Worm (Caenorhabditis elegans) whole organism, late embryonic: Measurements from ENCODE around the gene F22B5.10.

Experiments
- T23F11.4 ChIP-seq: fragments of 200-800 bp; sonication (Bioruptor generic); optimal IDR thresholded peaks from 2 replicates; lab custom pipeline; 2018; ENCODE audit warnings: mild to moderate bottlenecking, missing genetic modification characterization, missing compliant biosample characterization
- ama-1 ChIP-seq: fragments of 150-350 bp; optimal IDR thresholded peaks from 2 replicates; lab custom pipeline; 2014
- ceh-14 ChIP-seq: sonication (generic microtip); optimal IDR thresholded peaks from 2 replicates; lab custom pipeline; 2016; ENCODE audit warnings: missing genotype, missing genetic modification characterization, missing compliant biosample characterization
- ceh-18 ChIP-seq: sonication (generic microtip); optimal IDR thresholded peaks from 2 replicates; lab custom pipeline; 2016; ENCODE audit warnings: missing genetic modification characterization, missing compliant biosample characterization
- ceh-2 ChIP-seq: sonication (generic microtip); optimal IDR thresholded peaks from 2 replicates; lab custom pipeline; 2016; ENCODE audit warnings: missing genotype, missing genetic modification characterization, missing compliant biosample characterization
- ceh-22 ChIP-seq: sonication (generic microtip); optimal IDR thresholded peaks from 2 replicates; lab custom pipeline; 2017; ENCODE audit warnings: missing biosample characterization, missing genetic modification characterization
- ceh-34 ChIP-seq: sonication (generic microtip); optimal IDR thresholded peaks from 2 replicates; lab custom pipeline; 2016; ENCODE audit warnings: mild to moderate bottlenecking, missing genetic modification characterization, missing compliant biosample characterization
- ceh-45 ChIP-seq: fragments of 200-800 bp; sonication (Bioruptor generic); IDR thresholded peaks from 2 replicates; pipeline ENCODE4 v1.3.6; 2022; ENCODE audit warnings: missing genetic modification reagents, missing genetic modification characterization, missing compliant biosample characterization
- ceh-48 ChIP-seq: sonication (generic microtip); optimal IDR thresholded peaks from 2 replicates; lab custom pipeline; 2016; ENCODE audit warnings: missing genetic modification characterization, inconsistent platforms, missing compliant biosample characterization
- ceh-6 ChIP-seq: fragments of 200-800 bp; sonication (Bioruptor generic); optimal IDR thresholded peaks from 2 replicates; lab custom pipeline; 2018; ENCODE audit warnings: mild to moderate bottlenecking, missing genetic modification characterization, missing compliant biosample characterization
- ceh-9 ChIP-seq: sonication (generic microtip); optimal IDR thresholded peaks from 2 replicates; lab custom pipeline; 2016; ENCODE audit warnings: mild to moderate bottlenecking, missing genetic modification characterization, inconsistent platforms, missing compliant biosample characterization
- dve-1 ChIP-seq: sonication (generic microtip); optimal IDR thresholded peaks from 2 replicates; lab custom pipeline; 2017; ENCODE audit warnings: antibody characterized with exemption, mild to moderate bottlenecking, missing genetic modification characterization, missing compliant biosample characterization
- elt-2 ChIP-seq: sonication (generic microtip); optimal IDR thresholded peaks from 2 replicates; lab custom pipeline; 2016; ENCODE audit warnings: missing genetic modification reagents, missing genetic modification characterization, missing compliant biosample characterization
- elt-4 ChIP-seq: sonication (generic microtip); optimal IDR thresholded peaks from 2 replicates; lab custom pipeline; 2016; ENCODE audit warnings: missing genetic modification characterization, missing compliant biosample characterization
- fax-1 ChIP-seq: sonication (generic microtip); optimal IDR thresholded peaks from 2 replicates; lab custom pipeline; 2016; ENCODE audit warnings: missing genotype, missing genetic modification characterization, missing compliant biosample characterization
- fkh-10 ChIP-seq: fragments of 150-350 bp; optimal IDR thresholded peaks from 2 replicates; lab custom pipeline; 2014; ENCODE audit warnings: missing biosample characterization, missing genetic modification reagents, missing genetic modification characterization
- gmeb-2 ChIP-seq: sonication (generic microtip); optimal IDR thresholded peaks from 2 replicates; lab custom pipeline; 2016; ENCODE audit warnings: missing genetic modification characterization, inconsistent platforms, missing compliant biosample characterization
- hlh-15 ChIP-seq: sonication (generic microtip); optimal IDR thresholded peaks from 2 replicates; lab custom pipeline; 2016; ENCODE audit warnings: missing genetic modification characterization, missing compliant biosample characterization
- hlh-30 ChIP-seq: sonication (generic microtip); optimal IDR thresholded peaks from 2 replicates; lab custom pipeline; 2017; ENCODE audit warnings: antibody characterized with exemption, missing genetic modification characterization, missing compliant biosample characterization; ENCODE audit not compliant: insufficient read depth
- lim-6 ChIP-seq: sonication (generic microtip); optimal IDR thresholded peaks from 2 replicates; lab custom pipeline; 2016; ENCODE audit warnings: missing genetic modification characterization, missing compliant biosample characterization
- nfya-1 ChIP-seq: sonication (generic microtip); optimal IDR thresholded peaks from 2 replicates; lab custom pipeline; 2017; ENCODE audit warnings: missing genetic modification characterization, mild to moderate bottlenecking, missing compliant biosample characterization, antibody characterized with exemption, moderate library complexity
- nhr-11 ChIP-seq: fragments of 150-350 bp; optimal IDR thresholded peaks from 2 replicates; lab custom pipeline; 2014; ENCODE audit warnings: missing biosample characterization, missing genetic modification characterization
- npax-4 ChIP-seq: sonication (generic microtip); optimal IDR thresholded peaks from 2 replicates; lab custom pipeline; 2016; ENCODE audit warnings: missing genetic modification characterization, missing compliant biosample characterization
- pag-3 ChIP-seq: sonication (generic microtip); optimal IDR thresholded peaks from 2 replicates; lab custom pipeline; 2016; ENCODE audit warnings: missing compliant biosample characterization, missing genetic modification characterization, borderline replicate concordance
- pax-1 ChIP-seq: fragments of 150-350 bp; optimal IDR thresholded peaks from 2 replicates; lab custom pipeline; 2014; ENCODE audit warnings: missing biosample characterization, missing genetic modification characterization
- pha-2 ChIP-seq: sonication (generic microtip); optimal IDR thresholded peaks from 2 replicates; lab custom pipeline; 2017; ENCODE audit warnings: mild to moderate bottlenecking, missing genetic modification characterization, missing compliant biosample characterization
- pha-4 ChIP-seq: fragments of 150-350 bp; optimal IDR thresholded peaks from 2 replicates; lab custom pipeline; 2018; ENCODE audit warnings: missing biosample characterization, missing genetic modification reagents, missing genetic modification characterization
- pqm-1 ChIP-seq: sonication (generic microtip); optimal IDR thresholded peaks from 2 replicates; lab custom pipeline; 2016; ENCODE audit warnings: missing genetic modification characterization, missing compliant biosample characterization
- pros-1 ChIP-seq: fragments of 150-350 bp; optimal IDR thresholded peaks from 2 replicates; lab custom pipeline; 2014; ENCODE audit warnings: missing biosample characterization, missing genetic modification reagents, missing genetic modification characterization
- rnt-1 ChIP-seq: sonication (generic microtip); optimal IDR thresholded peaks from 2 replicates; lab custom pipeline; 2016; ENCODE audit warnings: missing genetic modification characterization, missing compliant biosample characterization
- sox-4 ChIP-seq: sonication (generic microtip); optimal IDR thresholded peaks from 2 replicates; lab custom pipeline; 2017; ENCODE audit warnings: mild to moderate bottlenecking, missing genetic modification characterization, inconsistent platforms, missing compliant biosample characterization
- syd-9 ChIP-seq: sonication (generic microtip); optimal IDR thresholded peaks from 2 replicates; lab custom pipeline; 2016; ENCODE audit warnings: mild to moderate bottlenecking, missing genetic modification characterization, moderate library complexity, missing compliant biosample characterization
- tbx-2 ChIP-seq: sonication (generic microtip); optimal IDR thresholded peaks from 2 replicates; lab custom pipeline; 2016; ENCODE audit warnings: missing genetic modification characterization, missing compliant biosample characterization
- tbx-7 ChIP-seq: sonication (generic microtip); optimal IDR thresholded peaks from 2 replicates; lab custom pipeline; 2016; ENCODE audit warnings: missing genotype, missing genetic modification characterization, missing compliant biosample characterization
- unc-3 ChIP-seq, 2 experiments: fragments of 200-800 bp in 1 of 2; sonication (Bioruptor generic) in 1 of 2; sonication (generic microtip) in 1 of 2; conservative IDR thresholded peaks in 1 of 2; optimal IDR thresholded peaks in 1 of 2; 2 replicates each; pipeline versions ENCODE4 v1.3.6 to Lab custom; 2016 to 2022; ENCODE audit warnings: missing compliant biosample characterization in 2 of 2, missing genetic modification characterization in 2 of 2, missing genetic modification reagents in 1 of 2
- unc-42 ChIP-seq: sonication (generic microtip); optimal IDR thresholded peaks from 2 replicates; lab custom pipeline; 2016; ENCODE audit warnings: missing genotype, missing genetic modification characterization, missing compliant biosample characterization
- unc-55 ChIP-seq: sonication (generic microtip); optimal IDR thresholded peaks from 2 replicates; lab custom pipeline; 2017; ENCODE audit warnings: missing biosample characterization, missing genetic modification reagents, missing genetic modification characterization

The F22B5.10 gene

ce11 chrII:8483124-8483792 lies 16.3 kb downstream of the F22B5.10 start:
- TF ChIP-seq ceh-9 (tag; lab: Kevin White, UChicago), result no peak
- no peak for TF ChIP-seq unc-55 (GFP tag; lab: Kevin White, UChicago)
- no peak for TF ChIP-seq ceh-34 (tag; lab: Kevin White, UChicago)
- no peak for TF ChIP-seq ceh-18 (tag; lab: Kevin White, UChicago)
- TF ChIP-seq pha-2 (tag; lab: Kevin White, UChicago), result no peak
- peak; percentile 4 for TF ChIP-seq dve-1
- TF ChIP-seq nfya-1 (tag; lab: Kevin White, UChicago), result peak; percentile 0
- no peak for TF ChIP-seq ceh-6 (GFP tag; lab: Kevin White, UChicago)
- peak; percentile 31 for TF ChIP-seq unc-42 (tag; lab: Kevin White, UChicago)
- TF ChIP-seq lim-6, result no peak

DNA sequence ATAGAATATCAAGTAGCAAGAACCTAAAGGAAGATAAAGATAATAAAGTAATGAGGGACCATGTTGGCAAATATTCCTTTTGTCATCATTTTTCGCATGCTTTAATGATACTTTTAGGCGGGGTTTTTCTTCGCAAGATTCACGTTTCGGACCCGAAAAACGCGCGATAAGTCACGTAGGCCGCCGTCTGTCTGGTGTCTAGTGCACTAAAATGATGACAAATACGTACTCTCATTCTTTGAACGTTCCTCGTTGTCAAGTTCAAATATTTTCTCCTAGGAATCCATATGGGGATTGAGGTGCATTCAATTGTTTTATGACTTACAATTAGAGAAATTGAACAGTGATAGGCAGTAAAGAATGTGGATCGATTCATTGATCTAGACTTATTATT lies 16.8 kb downstream of the F22B5.10 start, which contains the start of gene taap-1:
taap-1 (minus strand) TSS at position 79 of the 394 bp plus-strand sequence.
- TF ChIP-seq ama-1 (lab: Kevin White, UChicago) (no peak), hlh-15 (tag; lab: Kevin White, UChicago) (no peak), unc-55 (GFP tag; lab: Kevin White, UChicago) (peak; percentile 11)

DNA sequence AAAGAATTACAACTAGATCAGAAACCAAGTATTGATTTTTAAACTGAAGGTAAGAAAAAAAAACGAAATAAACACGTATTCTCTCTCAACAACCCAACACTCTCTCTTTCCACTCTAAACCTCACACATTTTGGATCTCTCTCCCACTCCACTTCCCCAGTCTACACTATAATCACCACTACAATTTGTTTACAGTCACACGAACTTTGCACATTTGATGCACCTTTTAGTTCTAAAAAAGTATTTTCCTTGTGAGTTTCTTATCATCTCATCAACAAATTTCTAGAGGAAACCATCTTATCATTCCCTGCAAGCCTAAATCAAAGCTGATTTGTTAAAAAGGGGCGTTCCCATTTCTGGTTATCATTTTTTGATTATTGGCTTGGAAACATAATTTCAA lies 17.6 kb downstream of the F22B5.10 start:
- TF ChIP-seq npax-4 (tag; lab: Kevin White, UChicago) (no peak), lim-6 (no peak), unc-3 (GFP tag; conservative IDR thresholded peaks at IDR 0.05; lab: Robert Waterston, UW) (no peak), unc-3 (tag; optimal IDR thresholded peaks at IDR 0.05; lab: Kevin White, UChicago) (no peak), elt-2 (tag; lab: Kevin White, UChicago) (peak; percentile 40), fax-1 (tag; lab: Kevin White, UChicago) (no peak), dve-1 (peak; percentile 38), rnt-1 (tag; lab: Kevin White, UChicago) (no peak)

DNA sequence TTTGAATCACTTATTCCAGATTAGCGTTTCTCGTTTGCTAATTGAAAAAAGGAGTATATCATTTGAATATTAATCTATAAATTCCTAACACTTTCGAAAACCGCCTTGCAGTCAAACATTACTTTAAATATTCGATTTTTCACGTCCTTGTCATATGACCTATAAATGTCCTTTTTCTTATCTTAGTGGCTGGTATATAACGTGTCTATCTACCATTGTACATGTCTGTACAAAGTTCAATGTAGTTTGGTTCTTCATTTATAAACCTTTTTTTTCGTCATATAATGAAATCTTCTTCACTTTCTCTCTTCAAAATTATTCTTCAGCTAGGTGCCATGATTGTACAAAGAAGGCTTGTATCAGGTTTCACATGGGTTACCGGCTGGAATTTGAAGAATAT lies 18.6 kb downstream of the F22B5.10 start, which contains the start of gene gbh-2:
gbh-2 (plus strand) TSS at position 277 of the 400 bp plus-strand sequence.
- TF ChIP-seq syd-9 (no peak), pax-1 (tag; lab: Kevin White, UChicago) (no peak), pqm-1 (no peak), pag-3 (tag; lab: Kevin White, UChicago) (no peak), elt-2 (tag; lab: Kevin White, UChicago) (peak; percentile 36), fkh-10 (GFP tag; lab: Kevin White, UChicago) (no peak)

DNA sequence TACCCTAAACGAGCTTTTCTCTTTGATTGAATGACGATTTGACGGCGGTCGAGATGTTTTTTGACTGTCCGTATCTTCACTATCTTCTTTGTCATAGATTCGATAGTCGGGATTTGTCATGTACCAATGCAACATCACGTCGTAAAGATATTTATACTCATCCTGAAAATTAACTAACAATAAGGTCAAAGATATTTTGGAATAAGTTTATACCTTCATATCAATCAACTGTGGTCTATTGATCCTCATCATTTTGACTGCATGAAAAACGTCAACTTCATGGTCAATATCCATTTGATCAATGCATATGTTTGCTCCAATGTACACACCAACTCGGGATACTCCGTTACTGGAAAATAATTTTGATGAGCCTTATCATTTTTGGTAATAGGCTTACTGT lies 21.1 kb downstream of the F22B5.10 start:
- TF ChIP-seq elt-4 (tag; lab: Kevin White, UChicago), result no peak
- no peak for TF ChIP-seq pag-3 (tag; lab: Kevin White, UChicago)
- no peak for TF ChIP-seq T23F11.4 (GFP tag; lab: Kevin White, UChicago)
- no peak for TF ChIP-seq rnt-1 (tag; lab: Kevin White, UChicago)
- TF ChIP-seq ceh-48 (tag; lab: Kevin White, UChicago), result no peak
- no peak for TF ChIP-seq pha-4 (tag; lab: Kevin White, UChicago)
- no peak for TF ChIP-seq hlh-30 (tag; lab: Kevin White, UChicago)
- TF ChIP-seq gmeb-2 (tag; lab: Kevin White, UChicago), result no peak
- no peak for TF ChIP-seq pros-1
- TF ChIP-seq tbx-7, result no peak
- no peak for TF ChIP-seq ceh-22 (tag; lab: Kevin White, UChicago)
- no peak for TF ChIP-seq hlh-15 (tag; lab: Kevin White, UChicago)
- no peak for TF ChIP-seq unc-3 (GFP tag; conservative IDR thresholded peaks at IDR 0.05; lab: Robert Waterston, UW)
- TF ChIP-seq unc-3 (tag; optimal IDR thresholded peaks at IDR 0.05; lab: Kevin White, UChicago), result no peak
- TF ChIP-seq pqm-1, result no peak
- no peak for TF ChIP-seq ceh-14 (tag; lab: Kevin White, UChicago)
- no peak for TF ChIP-seq ceh-2
- no peak for TF ChIP-seq sox-4 (tag; lab: Kevin White, UChicago)
- TF ChIP-seq nhr-11 (tag; lab: Kevin White, UChicago), result no peak
- TF ChIP-seq ceh-45 (GFP tag; lab: Robert Waterston, UW), result no peak
- TF ChIP-seq tbx-2, result no peak
